Worm (Caenorhabditis elegans): ENCODE results near the gene str-208.

DNA sequence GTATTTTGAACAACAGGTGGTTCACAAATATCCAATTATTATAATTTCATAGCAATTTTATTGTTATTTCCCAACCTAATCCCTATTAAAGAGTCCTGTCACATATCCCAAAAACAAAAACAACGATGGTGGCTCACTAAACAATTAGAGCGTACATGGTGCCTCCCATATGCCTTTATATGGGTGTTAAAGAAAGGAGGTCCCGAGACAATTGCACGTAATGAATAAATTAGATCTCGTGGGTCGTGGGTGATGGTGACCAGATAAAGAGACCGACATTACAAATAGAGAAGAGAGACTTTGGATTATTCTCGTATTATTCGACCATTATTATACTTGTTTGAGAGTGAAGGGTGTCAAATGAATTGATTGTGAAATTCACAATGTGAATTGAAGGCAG, 10.6 kb downstream of the str-208 start:
- TF ChIP-seq unc-130 (GFP tag; optimal IDR thresholded peaks at IDR 0.05) (no peak), nhr-237 (tag; optimal IDR thresholded peaks at IDR 0.05) (no peak), ztf-11 (tag; optimal IDR thresholded peaks at IDR 0.05) (no peak), Y105C5A.15 (GFP tag; IDR thresholded peaks at IDR 0.05) (no peak), lsy-2 (tag; optimal IDR thresholded peaks at IDR 0.05) (no peak), lin-13 (GFP tag; optimal IDR thresholded peaks at IDR 0.05) (no peak), pqm-1 (tag; optimal IDR thresholded peaks at IDR 0.05) (no peak), lin-1 (GFP tag; IDR thresholded peaks at IDR 0.05) (no peak), Y5F2A.4 (GFP tag; optimal IDR thresholded peaks at IDR 0.05) (no peak), aly-2 (tag; optimal IDR thresholded peaks at IDR 0.05) (no peak), snpc-1.2 (GFP tag; IDR thresholded peaks at IDR 0.05) (no peak), jun-1 (tag; optimal IDR thresholded peaks at IDR 0.05) (no peak)
